Fruit fly (Drosophila melanogaster) whole organism: Measurements from ENCODE around the gene CG5402.

ENCODE experiments used
- CG8478 ChIP-seq: fragments of >200 bp; optimal IDR thresholded peaks from 2 replicates; lab custom pipeline; 2018; ENCODE audit warnings: inconsistent platforms
- EcR ChIP-seq, 2 experiments: fragments of >200 bp; optimal IDR thresholded peaks; 2 replicates each; lab custom pipeline; 2017; ENCODE audit warnings: missing biosample characterization in 2 of 2, missing genetic modification characterization in 2 of 2, missing genetic modification reagents in 2 of 2
- usp ChIP-seq: fragments of >200 bp; optimal IDR thresholded peaks from 2 replicates; lab custom pipeline; 2017; ENCODE audit warnings: missing biosample characterization, missing genetic modification characterization, mixed read lengths

DNA sequence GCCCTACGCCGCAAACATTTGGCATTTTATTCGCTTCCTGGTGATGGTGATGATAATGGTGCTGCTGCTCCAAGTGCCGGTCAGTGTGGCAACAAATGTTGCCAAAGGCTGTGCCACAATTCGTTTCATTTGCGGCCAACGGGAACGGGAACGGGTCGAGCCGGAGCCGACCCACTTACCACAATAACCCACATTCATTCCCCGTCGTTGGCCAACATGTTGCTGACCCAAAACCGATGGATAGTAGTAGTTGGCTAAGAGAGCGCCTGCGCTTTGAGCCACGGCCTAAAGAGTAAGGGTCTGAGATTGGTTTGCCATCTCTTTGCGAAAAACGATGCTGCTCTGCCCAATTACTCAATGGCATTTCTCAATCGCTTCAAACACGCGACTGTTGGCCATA, 39.8 kb downstream of the CG5402 start:
- TF ChIP-seq CG8478, result no peak
- TF ChIP-seq usp (GFP tag; lab: Kevin White, UChicago), result no peak
- no peak for TF ChIP-seq EcR (GFP tag; optimal IDR thresholded peaks at IDR 0.05; lab: Kevin White, UChicago)
